Fruit fly (Drosophila melanogaster): ENCODE measurements around the gene nis.

The nis gene

DNA sequence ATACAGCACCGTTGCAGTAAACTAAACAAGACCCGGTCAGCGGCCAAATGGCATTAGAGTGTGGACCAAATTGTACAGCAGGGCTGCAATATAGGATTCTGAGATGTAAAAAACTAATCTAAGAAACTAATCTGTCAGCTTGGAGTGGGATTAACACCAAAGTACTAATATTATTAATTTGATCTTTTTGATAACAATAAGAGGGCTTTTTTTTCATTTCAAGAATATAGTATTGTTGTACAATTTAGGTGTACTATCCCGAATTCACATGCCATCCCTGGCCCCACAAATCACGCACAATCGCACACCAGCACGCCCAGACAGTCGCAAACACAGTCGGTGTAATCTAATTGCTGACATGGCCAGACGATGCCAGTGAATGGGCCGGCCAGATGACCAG, 48.8 kb downstream of the nis start:
- TF ChIP-seq Mio (GFP tag; optimal IDR thresholded peaks at IDR 0.05) (no peak), foxo (GFP tag; optimal IDR thresholded peaks at IDR 0.05) (peak in 1 of 2 experiments; percentile 7)

- TF ChIP-seq Mio (GFP tag; optimal IDR thresholded peaks at IDR 0.05): no peak
- TF ChIP-seq Vsx2 (GFP tag; optimal IDR thresholded peaks at IDR 0.05; ENCODE audit: partially characterized antibody): no peak
- no peak for TF ChIP-seq Sp1 (GFP tag; optimal IDR thresholded peaks at IDR 0.05)
- TF ChIP-seq OdsH (GFP tag; optimal IDR thresholded peaks at IDR 0.05): no peak
Measured at dm6 chr2L:1535231-1535630, 51.7 kb downstream of the nis start.
